Worm (Caenorhabditis elegans) whole organism, late embryonic: Measurements from ENCODE around the gene K12H6.10.

Experiments used
- C08G9.2 ChIP-seq: sonication (generic microtip); optimal IDR thresholded peaks from 2 replicates; lab custom pipeline; 2016; ENCODE audit warnings: mild to moderate bottlenecking, missing genetic modification characterization, moderate library complexity, missing compliant biosample characterization
- ama-1 ChIP-seq: fragments of 150-350 bp; optimal IDR thresholded peaks from 2 replicates; lab custom pipeline; 2014
- ceh-18 ChIP-seq: sonication (generic microtip); optimal IDR thresholded peaks from 2 replicates; lab custom pipeline; 2016; ENCODE audit warnings: missing genetic modification characterization, missing compliant biosample characterization
- eyg-1 ChIP-seq: sonication (generic microtip); optimal IDR thresholded peaks from 2 replicates; lab custom pipeline; 2016; ENCODE audit warnings: missing genotype, missing genetic modification characterization, missing compliant biosample characterization
- gmeb-2 ChIP-seq: sonication (generic microtip); optimal IDR thresholded peaks from 2 replicates; lab custom pipeline; 2016; ENCODE audit warnings: missing genetic modification characterization, inconsistent platforms, missing compliant biosample characterization
- lin-11 ChIP-seq: fragments of 200-800 bp; sonication (Bioruptor generic); optimal IDR thresholded peaks from 2 replicates; lab custom pipeline; 2018; ENCODE audit warnings: mild to moderate bottlenecking, missing genetic modification characterization, missing compliant biosample characterization
- nfya-1 ChIP-seq: sonication (generic microtip); optimal IDR thresholded peaks from 2 replicates; lab custom pipeline; 2017; ENCODE audit warnings: missing genetic modification characterization, mild to moderate bottlenecking, missing compliant biosample characterization, antibody characterized with exemption, moderate library complexity

- TF ChIP-seq ceh-18 (tag; lab: Kevin White, UChicago) (peak; percentile 47), ama-1 (lab: Kevin White, UChicago) (no peak), C08G9.2 (tag; lab: Kevin White, UChicago) (no peak), eyg-1 (tag; lab: Kevin White, UChicago) (no peak), gmeb-2 (tag; lab: Kevin White, UChicago) (no peak), nfya-1 (tag; lab: Kevin White, UChicago) (no peak), lin-11 (no peak)
These were observed 22.0 kb upstream of the K12H6.10 start, which contains the start of gene nhr-119 for ce11 chrII:2800550-2801233.
